Worm (Caenorhabditis elegans) whole organism, L2 larva: Measurements from ENCODE around the gene B0432.11.

ENCODE experiments used
- ama-1 ChIP-seq: fragments of 150-350 bp; optimal IDR thresholded peaks from 2 replicates; lab custom pipeline; 2018; ENCODE audit warnings: inconsistent platforms
- egl-27 ChIP-seq: sonication (generic microtip); optimal IDR thresholded peaks from 3 replicates; lab custom pipeline; 2017; ENCODE audit warnings: missing biosample characterization, missing genetic modification reagents, missing genetic modification characterization
- mdl-1 ChIP-seq, 2 experiments: fragments of 150-350 bp in 1 of 2; sonication (generic microtip) in 1 of 2; optimal IDR thresholded peaks; 2 replicates each; lab custom pipeline; 2017; ENCODE audit warnings: missing biosample characterization in 2 of 2, missing genetic modification characterization in 2 of 2
- nhr-23 ChIP-seq: fragments of 150-350 bp; optimal IDR thresholded peaks from 2 replicates; lab custom pipeline; 2014; ENCODE audit warnings: missing biosample characterization, missing genetic modification reagents, missing genetic modification characterization
- nhr-6 ChIP-seq: fragments of 150-350 bp; optimal IDR thresholded peaks from 2 replicates; lab custom pipeline; 2014; ENCODE audit warnings: missing biosample characterization, missing genetic modification characterization

DNA sequence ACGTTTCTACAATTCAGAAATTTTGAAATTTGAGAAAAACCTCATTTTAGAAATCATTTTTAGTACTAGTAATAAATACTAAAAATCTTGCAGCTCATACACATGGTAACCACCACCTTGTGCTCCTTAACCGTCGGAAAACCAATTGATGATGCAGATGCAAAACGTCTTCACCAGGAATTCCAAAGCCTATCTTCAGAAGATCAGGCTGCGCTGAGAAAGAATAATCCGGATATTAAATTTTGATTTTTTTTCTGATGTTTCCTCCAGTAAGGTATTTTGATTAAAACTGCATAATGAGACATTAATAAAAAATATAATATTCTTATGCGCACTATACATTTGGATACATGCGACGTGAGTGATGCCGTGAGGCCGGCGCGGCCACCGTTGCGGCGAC lies 26.3 kb upstream of the B0432.11 start:
- TF ChIP-seq mdl-1 (tag; optimal IDR thresholded peaks at IDR 0.05; lab: Kevin White, UChicago) = no peak
- no peak for TF ChIP-seq ama-1 (lab: Kevin White, UChicago)
- no peak for TF ChIP-seq nhr-23 (tag; lab: Kevin White, UChicago)
- TF ChIP-seq nhr-6 (tag; lab: Kevin White, UChicago) = no peak
- TF ChIP-seq egl-27 (tag; lab: Kevin White, UChicago) = no peak
